Fruit fly (Drosophila melanogaster) whole organism, embryonic: Measurements from ENCODE around the gene CG46412.

Experiments
- Awh ChIP-seq: fragments of 200-800 bp; sonication (Bioruptor generic); IDR thresholded peaks from 2 replicates; pipeline ENCODE4, ENCODE4 v1.3.6; 2022; ENCODE audit warnings: missing biosample characterization, missing genetic modification characterization
- CG10267 ChIP-seq: fragments of 200-800 bp; sonication (Bioruptor generic); optimal IDR thresholded peaks from 2 replicates; lab custom pipeline; 2018; ENCODE audit warnings: missing biosample characterization, mild to moderate bottlenecking, missing genetic modification characterization, moderate library complexity
- CG10321 ChIP-seq: fragments of 200-800 bp; sonication (Bioruptor generic); IDR thresholded peaks from 2 replicates; pipeline ENCODE4 v1.3.6; 2022; ENCODE audit warnings: missing biosample characterization, missing genetic modification characterization
- CG10979 ChIP-seq: fragments of 200-800 bp; sonication (Bioruptor generic); optimal IDR thresholded peaks from 2 replicates; lab custom pipeline; 2018; ENCODE audit warnings: missing biosample characterization, mild to moderate bottlenecking, missing genetic modification characterization, moderate library complexity
- CG12236 ChIP-seq: fragments of 200-800 bp; sonication (Bioruptor generic); optimal IDR thresholded peaks from 2 replicates; lab custom pipeline; 2016; ENCODE audit warnings: missing biosample characterization, missing genetic modification characterization
- CG12391 ChIP-seq: fragments of 200-800 bp; sonication (Bioruptor generic); optimal IDR thresholded peaks from 3 replicates; lab custom pipeline; 2018; ENCODE audit warnings: missing biosample characterization, mild to moderate bottlenecking, missing genetic modification characterization, moderate library complexity
- CG14050 ChIP-seq: fragments of 200-800 bp; sonication (Bioruptor generic); IDR thresholded peaks from 3 replicates; pipeline ENCODE4 v1.3.6; 2022; ENCODE audit warnings: missing biosample characterization, missing genetic modification characterization
- CG14441 ChIP-seq: fragments of 200-800 bp; sonication (Bioruptor generic); IDR thresholded peaks from 2 replicates; pipeline ENCODE4 v1.3.6; 2022; ENCODE audit warnings: missing biosample characterization, missing genetic modification characterization
- CG14667 ChIP-seq: fragments of 200-800 bp; sonication (Bioruptor generic); IDR thresholded peaks from 2 replicates; pipeline ENCODE4 v1.3.6; 2022; ENCODE audit warnings: missing biosample characterization, missing genetic modification characterization
- CG14860 ChIP-seq: fragments of 200-800 bp; sonication (Bioruptor generic); IDR thresholded peaks from 3 replicates; pipeline ENCODE4 v1.3.6; 2022; ENCODE audit warnings: missing biosample characterization, missing genetic modification characterization; ENCODE audit not compliant: partially characterized antibody
- CG17385 ChIP-seq: fragments of 200-800 bp; sonication (Bioruptor generic); optimal IDR thresholded peaks from 3 replicates; lab custom pipeline; 2018; ENCODE audit warnings: missing biosample characterization, mild to moderate bottlenecking, missing genetic modification characterization
- CG17912 ChIP-seq: fragments of 200-800 bp; sonication (Bioruptor generic); optimal IDR thresholded peaks from 2 replicates; lab custom pipeline; 2018; ENCODE audit warnings: missing biosample characterization, mild to moderate bottlenecking, missing genetic modification characterization
- CG2202 ChIP-seq: fragments of 200-800 bp; sonication (Bioruptor generic); optimal IDR thresholded peaks from 2 replicates; lab custom pipeline; 2018; ENCODE audit warnings: missing biosample characterization, mild to moderate bottlenecking, missing genetic modification characterization
- CG2678 ChIP-seq: fragments of 200-800 bp; sonication (Bioruptor generic); optimal IDR thresholded peaks from 3 replicates; lab custom pipeline; 2019; ENCODE audit warnings: missing biosample characterization, mild to moderate bottlenecking, missing genetic modification characterization, moderate library complexity
- CG2712 ChIP-seq: fragments of 200-800 bp; optimal IDR thresholded peaks from 3 replicates; lab custom pipeline; 2019; ENCODE audit warnings: missing biosample characterization, mild to moderate bottlenecking, missing genetic modification characterization, moderate library complexity
- CG2875 ChIP-seq: fragments of 200-800 bp; sonication (Bioruptor generic); optimal IDR thresholded peaks from 2 replicates; lab custom pipeline; 2017; ENCODE audit warnings: missing biosample characterization, mild to moderate bottlenecking, missing genetic modification characterization, missing genetic modification reagents
- CG31388 ChIP-seq: fragments of 200-800 bp; sonication (Bioruptor generic); optimal IDR thresholded peaks from 2 replicates; lab custom pipeline; 2016; ENCODE audit warnings: missing biosample characterization, missing genetic modification characterization
- CG4424 ChIP-seq: fragments of 200-800 bp; sonication (Bioruptor generic); optimal IDR thresholded peaks from 3 replicates; lab custom pipeline; 2016; ENCODE audit warnings: missing biosample characterization, missing genetic modification characterization
- CG6272 ChIP-seq: fragments of 200-800 bp; sonication (Bioruptor generic); IDR thresholded peaks from 2 replicates; pipeline ENCODE4 v1.3.6; 2022; ENCODE audit warnings: missing biosample characterization, missing genetic modification characterization
- CG6689 ChIP-seq: fragments of 200-800 bp; sonication (Bioruptor generic); IDR thresholded peaks from 2 replicates; pipeline ENCODE4 v1.3.6; 2022; ENCODE audit warnings: missing biosample characterization, missing genetic modification characterization
- CG6765 ChIP-seq: fragments of 200-800 bp; sonication (Bioruptor generic); optimal IDR thresholded peaks from 3 replicates; lab custom pipeline; 2017; ENCODE audit warnings: missing biosample characterization, mild to moderate bottlenecking, missing genetic modification characterization
- CG7271 ChIP-seq: fragments of 200-800 bp; sonication (Bioruptor generic); optimal IDR thresholded peaks from 2 replicates; lab custom pipeline; 2018; ENCODE audit warnings: missing biosample characterization, mild to moderate bottlenecking, missing genetic modification characterization, moderate library complexity
- CG8290 ChIP-seq, 3 experiments: fragments of 200-800 bp; sonication (Bioruptor generic); optimal IDR thresholded peaks; 2 replicates each; lab custom pipeline; 2016 to 2019; ENCODE audit warnings: missing biosample characterization in 3 of 3, missing genetic modification characterization in 3 of 3, mild to moderate bottlenecking in 2 of 3, moderate library complexity in 1 of 3
- CG8924 ChIP-seq: fragments of 200-800 bp; optimal IDR thresholded peaks from 3 replicates; lab custom pipeline; 2019; ENCODE audit warnings: missing biosample characterization, mild to moderate bottlenecking, missing genetic modification characterization, moderate library complexity
- CG9215 ChIP-seq: fragments of 200-800 bp; sonication (Bioruptor generic); IDR thresholded peaks from 2 replicates; pipeline ENCODE4 v1.3.6; 2022; ENCODE audit warnings: missing biosample characterization, missing genetic modification characterization
- CG9797 ChIP-seq: fragments of 200-800 bp; sonication (Bioruptor generic); optimal IDR thresholded peaks from 3 replicates; lab custom pipeline; 2018; ENCODE audit warnings: missing biosample characterization, mild to moderate bottlenecking, missing genetic modification characterization
- CHES-1-like ChIP-seq: fragments of 200-800 bp; sonication (Bioruptor generic); optimal IDR thresholded peaks from 2 replicates; lab custom pipeline; 2016; ENCODE audit warnings: missing biosample characterization, missing genetic modification characterization
- Camta ChIP-seq: fragments of 200-800 bp; sonication (Bioruptor generic); optimal IDR thresholded peaks from 2 replicates; lab custom pipeline; 2016; ENCODE audit warnings: missing biosample characterization, missing genetic modification characterization
- E2f2 ChIP-seq: fragments of 200-800 bp; sonication (Bioruptor generic); IDR thresholded peaks from 2 replicates; pipeline ENCODE4 v1.3.6; 2022; ENCODE audit warnings: missing biosample characterization, missing genetic modification characterization
- HLH3B ChIP-seq: fragments of 200-800 bp; sonication (Bioruptor generic); IDR thresholded peaks from 2 replicates; pipeline ENCODE4 v1.3.6; 2022; ENCODE audit warnings: missing biosample characterization, missing genetic modification characterization
- HLH4C ChIP-seq: fragments of 200-800 bp; sonication (Bioruptor generic); IDR thresholded peaks from 3 replicates; pipeline ENCODE4 v1.3.6; 2022; ENCODE audit warnings: missing biosample characterization, missing genetic modification characterization; ENCODE audit not compliant: partially characterized antibody
- Lim3 ChIP-seq: fragments of 200-800 bp; sonication (Bioruptor generic); IDR thresholded peaks from 2 replicates; pipeline ENCODE4 v1.3.6; 2022; ENCODE audit warnings: missing biosample characterization, missing genetic modification characterization
- Oli ChIP-seq: fragments of 200-800 bp; sonication (Bioruptor generic); optimal IDR thresholded peaks from 2 replicates; lab custom pipeline; 2018; ENCODE audit warnings: missing biosample characterization, mild to moderate bottlenecking, missing genetic modification characterization, moderate library complexity
- Ravus ChIP-seq: fragments of 200-800 bp; sonication (Bioruptor generic); IDR thresholded peaks from 2 replicates; pipeline ENCODE4 v1.3.6; 2022; ENCODE audit warnings: missing biosample characterization, missing genetic modification characterization
- Rx ChIP-seq: fragments of 200-800 bp; sonication (Bioruptor generic); IDR thresholded peaks from 2 replicates; pipeline ENCODE4 v1.3.6; 2022; ENCODE audit warnings: missing biosample characterization, missing genetic modification characterization
- Side ChIP-seq: fragments of 200-800 bp; sonication (Bioruptor generic); optimal IDR thresholded peaks from 2 replicates; lab custom pipeline; 2016; ENCODE audit warnings: missing biosample characterization, missing genetic modification characterization
- Sin3A ChIP-seq: fragments of >200 bp; optimal IDR thresholded peaks from 2 replicates; lab custom pipeline; 2018
- Six4 ChIP-seq: fragments of 200-800 bp; sonication (Bioruptor generic); optimal IDR thresholded peaks from 2 replicates; lab custom pipeline; 2016; ENCODE audit warnings: missing biosample characterization, missing genetic modification characterization
- Sox102F ChIP-seq: fragments of 200-800 bp; sonication (Bioruptor generic); optimal IDR thresholded peaks from 2 replicates; lab custom pipeline; 2018; ENCODE audit warnings: missing biosample characterization, mild to moderate bottlenecking, missing genetic modification characterization, moderate library complexity
- Stat92E ChIP-seq, 3 experiments: fragments of >200 bp in 2 of 3; fragments of 200-800 bp in 1 of 3; sonication (Bioruptor generic) in 1 of 3; optimal IDR thresholded peaks; 2 replicates each; lab custom pipeline; 2017 to 2019; ENCODE audit warnings: missing biosample characterization in 3 of 3, missing genetic modification characterization in 3 of 3, mild to moderate bottlenecking in 1 of 3, moderate library complexity in 1 of 3
- bsh ChIP-seq, 2 experiments: fragments of 200-800 bp; sonication (Bioruptor generic); optimal IDR thresholded peaks; 2 replicates each; lab custom pipeline; 2017 to 2018; ENCODE audit warnings: mild to moderate bottlenecking in 2 of 2, missing biosample characterization in 2 of 2, missing genetic modification characterization in 2 of 2, moderate library complexity in 1 of 2
- crol ChIP-seq: fragments of 200-800 bp; sonication (Bioruptor generic); IDR thresholded peaks from 2 replicates; pipeline ENCODE4 v1.3.6; 2022; ENCODE audit warnings: missing biosample characterization, missing genetic modification characterization
- fd64A ChIP-seq: fragments of 200-800 bp; sonication (Bioruptor generic); optimal IDR thresholded peaks from 3 replicates; lab custom pipeline; 2018; ENCODE audit warnings: missing biosample characterization, mild to moderate bottlenecking, missing genetic modification characterization
- gro ChIP-seq: fragments of 200-800 bp; sonication (Bioruptor generic); optimal IDR thresholded peaks from 2 replicates; lab custom pipeline; 2016; ENCODE audit warnings: missing biosample characterization, missing genetic modification characterization
- gsb-n ChIP-seq: fragments of 200-800 bp; sonication (Bioruptor generic); optimal IDR thresholded peaks from 3 replicates; lab custom pipeline; 2018; ENCODE audit warnings: missing biosample characterization, mild to moderate bottlenecking, missing genetic modification characterization
- nerfin-1 ChIP-seq: fragments of 200-800 bp; sonication (Bioruptor generic); optimal IDR thresholded peaks from 3 replicates; lab custom pipeline; 2019; ENCODE audit warnings: missing biosample characterization, mild to moderate bottlenecking, missing genetic modification characterization, moderate library complexity
- nmo ChIP-seq: fragments of 200-800 bp; sonication (Bioruptor generic); optimal IDR thresholded peaks from 2 replicates; lab custom pipeline; 2018; ENCODE audit warnings: missing biosample characterization, mild to moderate bottlenecking, missing genetic modification characterization, moderate library complexity
- otp ChIP-seq: fragments of 200-800 bp; sonication (Bioruptor generic); IDR thresholded peaks from 3 replicates; pipeline ENCODE4, ENCODE4 v1.3.6; 2022; ENCODE audit warnings: missing biosample characterization, missing genetic modification characterization

Gene CG46412

DNA sequence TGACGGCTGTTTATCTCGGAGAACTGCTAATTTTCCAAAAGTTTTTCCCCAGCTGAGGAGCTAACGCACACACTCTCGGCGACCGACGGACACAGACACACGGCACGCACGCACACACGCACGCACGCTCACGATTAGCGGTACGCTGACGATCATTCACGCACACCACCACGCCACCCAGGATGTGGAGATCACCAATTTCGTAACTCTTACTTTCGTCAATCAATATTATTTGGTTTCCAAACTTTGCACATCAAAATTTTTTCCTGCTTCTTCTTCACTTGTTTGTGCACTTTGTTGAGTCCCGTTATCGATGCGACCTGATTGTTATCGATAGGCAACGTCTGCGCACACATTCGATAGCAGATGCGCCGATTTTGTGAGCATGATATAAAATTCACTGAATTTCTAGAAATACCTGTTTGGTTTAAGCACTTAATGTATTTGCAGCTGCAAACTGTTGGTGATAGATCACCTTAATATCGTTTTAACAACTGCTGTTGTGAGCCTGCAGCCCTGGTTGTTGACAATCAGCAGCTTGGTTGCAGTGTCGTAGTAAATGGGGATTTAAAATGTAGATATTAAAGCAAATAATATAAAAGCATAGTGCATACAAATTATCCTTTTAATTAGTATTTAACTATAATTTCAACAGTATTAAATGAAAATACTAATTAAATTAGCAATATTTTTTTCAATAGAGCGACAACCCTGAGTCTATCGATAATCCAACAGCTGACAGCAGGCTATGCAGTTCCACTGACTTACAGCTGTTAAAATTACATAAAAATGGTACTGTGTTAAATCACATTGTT lies 1.7 kb downstream of the CG46412 start, which contains the start of the genes CG7394 and Mob2 (continued):
- peak; percentile 37 for TF ChIP-seq CG2875 (GFP tag; lab: Kevin White, UChicago)
- TF ChIP-seq Ravus (GFP tag; lab: Robert Waterston, UW), result peak; percentile 59
- TF ChIP-seq Sin3A, result peak; percentile 92
- no peak; the same call in 1 of the 2 replicates for TF ChIP-seq crol (GFP tag; lab: Robert Waterston, UW)
- peak; percentile 86 for TF ChIP-seq Oli (tag; lab: Kevin White, UChicago)
- peak in 1 of 2 experiments; percentile 94 for TF ChIP-seq bsh (GFP tag; optimal IDR thresholded peaks at IDR 0.05; lab: Kevin White, UChicago)
- peak; percentile 86 for TF ChIP-seq CG9215
- peak; percentile 65 for TF ChIP-seq gsb-n (tag; lab: Kevin White, UChicago)
- peak; percentile 88 for TF ChIP-seq CG14441 (GFP tag; lab: Robert Waterston, UW)
- peak; percentile 68 for TF ChIP-seq CG7271 (tag; lab: Kevin White, UChicago)
- peak; percentile 81 for TF ChIP-seq Camta
- peak; percentile 90 for TF ChIP-seq Six4 (GFP tag; lab: Kevin White, UChicago)
- peak; percentile 73 for TF ChIP-seq nerfin-1
- peak; percentile 91 for TF ChIP-seq HLH3B (GFP tag; lab: Robert Waterston, UW)
- 0 out of 2 replicates have a peak, but pooled peaks have one; percentile 19 for TF ChIP-seq Lim3
- peak; percentile 46 for TF ChIP-seq fd64A (GFP tag; lab: Kevin White, UChicago)
- TF ChIP-seq Side (GFP tag; lab: Kevin White, UChicago), result peak; percentile 64
- peak; percentile 83 for TF ChIP-seq CG14860
- peak; percentile 52 for TF ChIP-seq CG17912 (GFP tag; lab: Kevin White, UChicago)
- TF ChIP-seq nmo, result peak; percentile 90
- TF ChIP-seq CG12236, result peak; percentile 57
- TF ChIP-seq Sox102F (GFP tag; lab: Kevin White, UChicago), result peak; percentile 96
- TF ChIP-seq Awh, result peak; percentile 83
- TF ChIP-seq E2f2 (GFP tag; lab: Robert Waterston, UW), result peak; percentile 70
- peak; percentile 81 for TF ChIP-seq CG14667
- peak; percentile 67 for TF ChIP-seq CG10321 (GFP tag; lab: Robert Waterston, UW)
- TF ChIP-seq CG4424 (GFP tag; lab: Kevin White, UChicago), result peak; percentile 88
- TF ChIP-seq CHES-1-like (GFP tag; lab: Kevin White, UChicago), result peak; percentile 88
- peak; percentile 85 for TF ChIP-seq CG10979 (tag; lab: Kevin White, UChicago)
- peak; percentile 78 for TF ChIP-seq Rx (GFP tag; lab: Robert Waterston, UW)
- peak; percentile 95 for TF ChIP-seq CG8924 (tag; lab: Kevin White, UChicago)
- peak; percentile 82 for TF ChIP-seq CG14050 (GFP tag; lab: Robert Waterston, UW)
- TF ChIP-seq CG12391 (tag; lab: Kevin White, UChicago), result peak; percentile 96
- peak; percentile 85 for TF ChIP-seq CG10267 (tag; lab: Kevin White, UChicago)
- peak; percentile 89 for TF ChIP-seq CG8290 (GFP tag; optimal IDR thresholded peaks at IDR 0.05; lab: Kevin White, UChicago)
- peak; percentile 81 to 92 for TF ChIP-seq CG8290 (tag; optimal IDR thresholded peaks at IDR 0.05; lab: Kevin White, UChicago)
- TF ChIP-seq CG6689 (GFP tag; lab: Robert Waterston, UW), result peak; percentile 90
- TF ChIP-seq CG6765 (GFP tag; lab: Kevin White, UChicago), result peak; percentile 83
- peak; percentile 89 for TF ChIP-seq CG2712 (tag; lab: Kevin White, UChicago)
- TF ChIP-seq HLH4C (GFP tag; lab: Robert Waterston, UW), result peak; percentile 93
- TF ChIP-seq CG2678 (tag; lab: Kevin White, UChicago), result peak; percentile 92
- TF ChIP-seq CG31388, result peak; percentile 82
- TF ChIP-seq CG17385 (GFP tag; lab: Kevin White, UChicago), result peak; percentile 95
- peak; percentile 60 for TF ChIP-seq CG9797 (GFP tag; lab: Kevin White, UChicago)
- peak; percentile 84 for TF ChIP-seq CG2202 (tag; lab: Kevin White, UChicago)
- TF ChIP-seq Stat92E (GFP tag; optimal IDR thresholded peaks at IDR 0.05; lab: Kevin White, UChicago), result peak in 2 of 3 experiments; percentile 14 to 83
- TF ChIP-seq gro, result peak; percentile 80
- TF ChIP-seq otp, result peak; percentile 79; the same call in 2 of the 3 replicates
- TF ChIP-seq CG6272 (GFP tag; lab: Robert Waterston, UW), result peak; percentile 84
